Worm (Caenorhabditis elegans) whole organism, L2 larva: ENCODE data around the gene col-118.

Experiments
- C34F6.9 ChIP-seq: fragments of 150-350 bp; optimal IDR thresholded peaks from 2 replicates; lab custom pipeline; 2014; ENCODE audit warnings: missing biosample characterization, missing genetic modification characterization
- F13H6.1 ChIP-seq: sonication (generic microtip); optimal IDR thresholded peaks from 2 replicates; lab custom pipeline; 2016; ENCODE audit warnings: missing genetic modification characterization, missing compliant biosample characterization
- R02D3.7 ChIP-seq: fragments of 150-350 bp; optimal IDR thresholded peaks from 2 replicates; lab custom pipeline; 2014; ENCODE audit warnings: missing biosample characterization, missing genetic modification characterization
- Y55F3AM.14 ChIP-seq: fragments of 200-800 bp; sonication (Bioruptor generic); optimal IDR thresholded peaks from 2 replicates; lab custom pipeline; 2018; ENCODE audit warnings: mild to moderate bottlenecking, missing genetic modification characterization, missing compliant biosample characterization
- ZK546.5 ChIP-seq: sonication (generic microtip); optimal IDR thresholded peaks from 2 replicates; lab custom pipeline; 2017; ENCODE audit warnings: missing biosample characterization, missing genetic modification characterization
- alr-1 ChIP-seq: fragments of 150-350 bp; optimal IDR thresholded peaks from 2 replicates; lab custom pipeline; 2014; ENCODE audit warnings: missing biosample characterization, missing genetic modification characterization
- aly-2 ChIP-seq: fragments of 150-350 bp; optimal IDR thresholded peaks from 2 replicates; lab custom pipeline; 2014; ENCODE audit warnings: missing biosample characterization, missing genetic modification characterization
- ama-1 ChIP-seq: fragments of 150-350 bp; optimal IDR thresholded peaks from 2 replicates; lab custom pipeline; 2018; ENCODE audit warnings: inconsistent platforms
- blmp-1 ChIP-seq: sonication (generic microtip); optimal IDR thresholded peaks from 2 replicates; lab custom pipeline; 2017; ENCODE audit warnings: missing genetic modification characterization, mild to moderate bottlenecking, missing compliant biosample characterization, antibody characterized with exemption, moderate library complexity; ENCODE audit not compliant: insufficient read depth
- ceh-16 ChIP-seq: fragments of 150-350 bp; optimal IDR thresholded peaks from 2 replicates; lab custom pipeline; 2014; ENCODE audit warnings: missing biosample characterization, missing genetic modification characterization
- ceh-82 ChIP-seq: fragments of 150-350 bp; optimal IDR thresholded peaks from 2 replicates; lab custom pipeline; 2014; ENCODE audit warnings: missing biosample characterization, missing genetic modification characterization
- crh-2 ChIP-seq: sonication (generic microtip); optimal IDR thresholded peaks from 2 replicates; lab custom pipeline; 2017; ENCODE audit warnings: missing biosample characterization, missing genetic modification characterization
- dmd-4 ChIP-seq: sonication (generic microtip); optimal IDR thresholded peaks from 2 replicates; lab custom pipeline; 2017; ENCODE audit warnings: missing biosample characterization, missing genetic modification characterization
- egl-27 ChIP-seq: sonication (generic microtip); optimal IDR thresholded peaks from 3 replicates; lab custom pipeline; 2017; ENCODE audit warnings: missing biosample characterization, missing genetic modification reagents, missing genetic modification characterization
- elt-1 ChIP-seq: fragments of 150-350 bp; optimal IDR thresholded peaks from 2 replicates; lab custom pipeline; 2014; ENCODE audit warnings: missing biosample characterization, missing genetic modification characterization
- elt-3 ChIP-seq: sonication (generic microtip); optimal IDR thresholded peaks from 2 replicates; lab custom pipeline; 2017; ENCODE audit warnings: missing biosample characterization, missing genetic modification characterization
- fos-1 ChIP-seq: fragments of 150-350 bp; optimal IDR thresholded peaks from 2 replicates; lab custom pipeline; 2014; ENCODE audit warnings: missing biosample characterization, missing genetic modification characterization
- gmeb-1 ChIP-seq: fragments of 150-350 bp; optimal IDR thresholded peaks from 2 replicates; lab custom pipeline; 2014; ENCODE audit warnings: missing biosample characterization, missing genetic modification characterization
- lin-11 ChIP-seq: fragments of 150-350 bp; sonication (generic microtip); optimal IDR thresholded peaks from 2 replicates; lab custom pipeline; 2014; ENCODE audit warnings: missing biosample characterization, missing genetic modification characterization, inconsistent platforms, mixed read lengths
- lin-13 ChIP-seq: fragments of 150-350 bp; optimal IDR thresholded peaks from 2 replicates; lab custom pipeline; 2014; ENCODE audit warnings: missing biosample characterization, missing genetic modification reagents, missing genetic modification characterization
- lin-39 ChIP-seq: fragments of 150-350 bp; optimal IDR thresholded peaks from 2 replicates; lab custom pipeline; 2014; ENCODE audit warnings: missing biosample characterization, missing genetic modification reagents, missing genetic modification characterization
- lsy-2 ChIP-seq, 2 experiments: fragments of 150-350 bp in 1 of 2; sonication (generic microtip) in 1 of 2; optimal IDR thresholded peaks; 2 replicates each; lab custom pipeline; 2014 to 2017; ENCODE audit warnings: missing biosample characterization in 2 of 2, missing genetic modification characterization in 2 of 2
- mab-5 ChIP-seq: fragments of 150-350 bp; optimal IDR thresholded peaks from 2 replicates; lab custom pipeline; 2014; ENCODE audit warnings: missing biosample characterization, missing genetic modification characterization
- mbf-1 ChIP-seq: sonication (generic microtip); optimal IDR thresholded peaks from 2 replicates; lab custom pipeline; 2017; ENCODE audit warnings: missing biosample characterization, missing genetic modification characterization
- mdl-1 ChIP-seq, 2 experiments: fragments of 150-350 bp in 1 of 2; sonication (generic microtip) in 1 of 2; optimal IDR thresholded peaks; 2 replicates each; lab custom pipeline; 2017; ENCODE audit warnings: missing biosample characterization in 2 of 2, missing genetic modification characterization in 2 of 2
- nhr-10 ChIP-seq: sonication (generic microtip); optimal IDR thresholded peaks from 2 replicates; lab custom pipeline; 2017; ENCODE audit warnings: missing biosample characterization, missing genetic modification characterization
- nhr-11 ChIP-seq: fragments of 150-350 bp; optimal IDR thresholded peaks from 2 replicates; lab custom pipeline; 2014; ENCODE audit warnings: missing biosample characterization, missing genetic modification characterization
- nhr-12 ChIP-seq: fragments of 150-350 bp; optimal IDR thresholded peaks from 2 replicates; lab custom pipeline; 2014; ENCODE audit warnings: missing biosample characterization, missing genetic modification characterization
- nhr-129 ChIP-seq: fragments of 150-350 bp; optimal IDR thresholded peaks from 2 replicates; lab custom pipeline; 2014; ENCODE audit warnings: missing biosample characterization, missing genetic modification characterization
- nhr-21 ChIP-seq: fragments of 150-350 bp; optimal IDR thresholded peaks from 2 replicates; lab custom pipeline; 2014; ENCODE audit warnings: missing biosample characterization, missing genetic modification characterization
- nhr-23 ChIP-seq: fragments of 150-350 bp; optimal IDR thresholded peaks from 2 replicates; lab custom pipeline; 2014; ENCODE audit warnings: missing biosample characterization, missing genetic modification reagents, missing genetic modification characterization
- nhr-237 ChIP-seq: fragments of 150-350 bp; optimal IDR thresholded peaks from 2 replicates; lab custom pipeline; 2014; ENCODE audit warnings: missing biosample characterization, missing genetic modification characterization
- nhr-25 ChIP-seq: fragments of 150-350 bp; sonication (generic microtip); optimal IDR thresholded peaks from 3 replicates; lab custom pipeline; 2014; ENCODE audit warnings: missing biosample characterization, missing genetic modification characterization
- nhr-6 ChIP-seq: fragments of 150-350 bp; optimal IDR thresholded peaks from 2 replicates; lab custom pipeline; 2014; ENCODE audit warnings: missing biosample characterization, missing genetic modification characterization
- nhr-77 ChIP-seq: fragments of 150-350 bp; optimal IDR thresholded peaks from 2 replicates; lab custom pipeline; 2014; ENCODE audit warnings: missing biosample characterization, missing genetic modification characterization
- peb-1 ChIP-seq: fragments of 150-350 bp; optimal IDR thresholded peaks from 2 replicates; lab custom pipeline; 2014; ENCODE audit warnings: missing biosample characterization, missing genetic modification characterization
- sem-4 ChIP-seq: fragments of 150-350 bp; optimal IDR thresholded peaks from 2 replicates; lab custom pipeline; 2014; ENCODE audit warnings: missing biosample characterization, missing genetic modification reagents, missing genetic modification characterization
- skn-1 ChIP-seq: sonication (generic microtip); optimal IDR thresholded peaks from 2 replicates; lab custom pipeline; 2017; ENCODE audit warnings: missing biosample characterization, missing genetic modification characterization
- sma-3 ChIP-seq: sonication (generic microtip); optimal IDR thresholded peaks from 2 replicates; lab custom pipeline; 2016; ENCODE audit warnings: missing genetic modification reagents, missing genetic modification characterization, missing compliant biosample characterization
- sma-9 ChIP-seq, 2 experiments: fragments of 150-350 bp in 1 of 2; sonication (generic microtip) in 1 of 2; optimal IDR thresholded peaks; 2 replicates each; lab custom pipeline; 2014 to 2016; ENCODE audit warnings: missing genetic modification characterization in 2 of 2, mild to moderate bottlenecking in 1 of 2, missing biosample characterization in 1 of 2, missing compliant biosample characterization in 1 of 2, missing genetic modification reagents in 1 of 2, moderate library complexity in 1 of 2
- snpc-4 ChIP-seq: fragments of 150-350 bp; optimal IDR thresholded peaks from 2 replicates; lab custom pipeline; 2014; ENCODE audit warnings: missing biosample characterization, missing genetic modification characterization
- unc-39 ChIP-seq: fragments of 150-350 bp; optimal IDR thresholded peaks from 2 replicates; lab custom pipeline; 2014; ENCODE audit warnings: missing biosample characterization, missing genetic modification characterization
- unc-55 ChIP-seq: fragments of 150-350 bp; sonication (generic microtip); optimal IDR thresholded peaks from 3 replicates; lab custom pipeline; 2014; ENCODE audit warnings: missing biosample characterization, missing genetic modification reagents, missing genetic modification characterization
- unc-62 ChIP-seq: fragments of 150-350 bp; optimal IDR thresholded peaks from 2 replicates; lab custom pipeline; 2014; ENCODE audit warnings: missing biosample characterization, missing genetic modification reagents, missing genetic modification characterization
- zag-1 ChIP-seq: fragments of 150-350 bp; optimal IDR thresholded peaks from 2 replicates; lab custom pipeline; 2014; ENCODE audit warnings: missing biosample characterization, missing genetic modification characterization
- ztf-1 ChIP-seq: fragments of 200-800 bp; sonication (Bioruptor generic); conservative IDR thresholded peaks from 2 replicates; pipeline ENCODE4 v1.3.6; 2022; ENCODE audit warnings: missing genetic modification characterization, missing compliant biosample characterization
- ztf-11 ChIP-seq: sonication (generic microtip); optimal IDR thresholded peaks from 2 replicates; lab custom pipeline; 2017; ENCODE audit warnings: missing biosample characterization, missing genetic modification characterization
- ztf-4 ChIP-seq: fragments of 150-350 bp; optimal IDR thresholded peaks from 2 replicates; lab custom pipeline; 2014; ENCODE audit warnings: missing biosample characterization, missing genetic modification characterization

The col-118 gene

DNA sequence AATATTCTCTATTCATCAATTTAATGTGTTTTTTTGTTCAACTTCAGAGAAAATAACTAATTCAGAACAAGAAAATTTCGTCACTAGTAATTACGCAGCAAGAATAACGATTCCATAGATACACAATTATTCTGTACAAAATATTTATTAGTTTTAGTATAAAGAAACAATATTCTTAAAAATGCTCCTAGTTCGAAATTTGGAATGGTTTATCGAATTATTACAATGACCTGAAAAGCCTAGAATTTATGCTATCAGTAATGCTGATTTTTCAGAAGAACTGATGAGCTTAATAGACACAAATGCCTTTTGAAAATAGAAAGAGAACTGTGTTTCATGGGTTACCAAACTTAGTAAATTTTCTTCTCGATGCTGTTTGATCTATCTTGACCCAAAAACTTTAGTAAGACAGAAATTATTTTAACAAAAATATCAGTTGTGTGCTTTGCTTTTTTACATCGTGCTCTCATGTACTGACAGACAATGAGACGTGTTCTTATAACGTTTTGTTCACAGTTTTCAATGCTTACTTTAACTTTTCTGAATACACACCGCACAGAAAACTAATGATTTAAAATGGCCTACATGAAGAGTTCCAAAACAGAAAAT is 21.9 kb upstream of the col-118 start:
- TF ChIP-seq egl-27 (tag; lab: Kevin White, UChicago) (no peak), aly-2 (tag; lab: Kevin White, UChicago) (peak; percentile 3), lin-11 (tag; lab: Kevin White, UChicago) (no peak), ceh-16 (no peak), ceh-82 (tag; lab: Kevin White, UChicago) (no peak), C34F6.9 (tag; lab: Kevin White, UChicago) (no peak), nhr-25 (peak; percentile 38), unc-39 (tag; lab: Kevin White, UChicago) (no peak), lin-13 (GFP tag; lab: Kevin White, UChicago) (peak; percentile 58), ztf-1 (GFP tag; lab: Robert Waterston, UW) (no peak), sma-3 (peak; percentile 38), mdl-1 (tag; optimal IDR thresholded peaks at IDR 0.05; lab: Kevin White, UChicago) (no peak), nhr-6 (tag; lab: Kevin White, UChicago) (no peak), sma-9 (GFP tag; optimal IDR thresholded peaks at IDR 0.05; lab: Kevin White, UChicago) (no peak), sma-9 (tag; optimal IDR thresholded peaks at IDR 0.05; lab: Kevin White, UChicago) (no peak), nhr-21 (tag; lab: Kevin White, UChicago) (peak; percentile 30), lin-39 (tag; lab: Kevin White, UChicago) (no peak)
- TF ChIP-seq, all 48 proteins: peak for 5

DNA sequence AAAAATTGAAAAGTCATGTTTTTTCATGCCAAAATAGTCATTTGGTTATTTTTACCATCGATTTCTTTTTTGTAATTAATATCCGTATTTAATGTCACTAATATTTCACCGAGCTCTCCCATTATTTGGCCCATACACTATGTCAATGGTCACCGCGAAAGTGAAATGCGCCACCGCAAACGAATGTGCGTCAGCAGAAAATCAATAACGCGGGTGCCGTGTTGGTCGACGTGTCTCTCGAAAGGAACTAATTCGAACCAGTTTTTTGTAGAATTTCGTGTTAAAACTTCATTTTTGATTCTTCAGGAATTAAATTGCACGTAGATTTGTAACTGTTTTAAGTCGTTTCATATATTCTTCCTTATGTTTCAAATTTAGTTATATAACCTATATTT is 21.4 kb upstream of the col-118 start:
- TF ChIP-seq F13H6.1 (tag; lab: Kevin White, UChicago) (no peak), crh-2 (no peak), nhr-77 (tag; lab: Kevin White, UChicago) (no peak), alr-1 (tag; lab: Kevin White, UChicago) (no peak), sma-3 (no peak), fos-1 (tag; lab: Kevin White, UChicago) (peak; percentile 48), nhr-6 (tag; lab: Kevin White, UChicago) (no peak), ztf-11 (tag; lab: Kevin White, UChicago) (no peak), lsy-2 (tag; optimal IDR thresholded peaks at IDR 0.05; lab: Kevin White, UChicago) (peak in 1 of 2 experiments; percentile 61), nhr-12 (no peak), nhr-23 (tag; lab: Kevin White, UChicago) (no peak), nhr-237 (tag; lab: Kevin White, UChicago) (no peak), lin-13 (GFP tag; lab: Kevin White, UChicago) (no peak), mab-5 (tag; lab: Kevin White, UChicago) (no peak), sem-4 (peak; percentile 21), unc-39 (tag; lab: Kevin White, UChicago) (no peak), nhr-21 (tag; lab: Kevin White, UChicago) (no peak), nhr-129 (tag; lab: Kevin White, UChicago) (peak; percentile 24), C34F6.9 (tag; lab: Kevin White, UChicago) (no peak), egl-27 (tag; lab: Kevin White, UChicago) (no peak), peb-1 (tag; lab: Kevin White, UChicago) (no peak), dmd-4 (tag; lab: Kevin White, UChicago) (no peak), zag-1 (tag; lab: Kevin White, UChicago) (no peak), ZK546.5 (no peak), skn-1 (tag; lab: Kevin White, UChicago) (no peak), lin-39 (tag; lab: Kevin White, UChicago) (no peak), mdl-1 (tag; optimal IDR thresholded peaks at IDR 0.05; lab: Kevin White, UChicago) (no peak), ztf-4 (tag; lab: Kevin White, UChicago) (no peak), unc-55 (peak; percentile 40), ceh-82 (tag; lab: Kevin White, UChicago) (no peak), ztf-1 (GFP tag; lab: Robert Waterston, UW) (no peak), aly-2 (tag; lab: Kevin White, UChicago) (no peak), nhr-10 (tag; lab: Kevin White, UChicago) (no peak), unc-62 (GFP tag; lab: Kevin White, UChicago) (no peak), ceh-16 (peak; percentile 1), nhr-25 (peak; percentile 10), mbf-1 (tag; lab: Kevin White, UChicago) (no peak), elt-3 (tag; lab: Kevin White, UChicago) (no peak), blmp-1 (peak; percentile 57), elt-1 (tag; lab: Kevin White, UChicago) (no peak), snpc-4 (no peak), ama-1 (lab: Kevin White, UChicago) (no peak), lin-11 (tag; lab: Kevin White, UChicago) (no peak), gmeb-1 (tag; lab: Kevin White, UChicago) (no peak), Y55F3AM.14 (GFP tag; lab: Kevin White, UChicago) (no peak), sma-9 (GFP tag; optimal IDR thresholded peaks at IDR 0.05; lab: Kevin White, UChicago) (peak; percentile 23), sma-9 (tag; optimal IDR thresholded peaks at IDR 0.05; lab: Kevin White, UChicago) (no peak), nhr-11 (tag; lab: Kevin White, UChicago) (no peak), R02D3.7 (tag; lab: Kevin White, UChicago) (no peak)
